Worm (Caenorhabditis elegans) whole organism, L1 larva: Measurements from ENCODE around the gene epg-6.

Experiments
- C16A3.4 ChIP-seq: fragments of 150-350 bp; optimal IDR thresholded peaks from 2 replicates; lab custom pipeline; 2014; ENCODE audit warnings: missing biosample characterization, missing genetic modification characterization
- C34B4.2 ChIP-seq: sonication (generic microtip); optimal IDR thresholded peaks from 2 replicates; lab custom pipeline; 2017; ENCODE audit warnings: mild to moderate bottlenecking, missing genetic modification characterization, missing compliant biosample characterization
- Y116A8C.19 ChIP-seq: sonication (generic microtip); optimal IDR thresholded peaks from 2 replicates; lab custom pipeline; 2016; ENCODE audit warnings: missing compliant biosample characterization, missing genetic modification characterization, borderline replicate concordance
- aha-1 ChIP-seq: fragments of 150-350 bp; optimal IDR thresholded peaks from 2 replicates; lab custom pipeline; 2014; ENCODE audit warnings: missing biosample characterization, missing genetic modification characterization
- alr-1 ChIP-seq: fragments of 200-800 bp; sonication (Bioruptor generic); optimal IDR thresholded peaks from 2 replicates; lab custom pipeline; 2018; ENCODE audit warnings: borderline replicate concordance, mild to moderate bottlenecking, missing genetic modification characterization, missing compliant biosample characterization
- blmp-1 ChIP-seq: fragments of 150-350 bp; optimal IDR thresholded peaks from 2 replicates; lab custom pipeline; 2014; ENCODE audit warnings: missing biosample characterization, missing genetic modification characterization
- ceh-63 ChIP-seq: fragments of 200-800 bp; sonication (Bioruptor generic); optimal IDR thresholded peaks from 2 replicates; lab custom pipeline; 2018; ENCODE audit warnings: mild to moderate bottlenecking, missing genetic modification characterization, missing compliant biosample characterization
- ceh-82 ChIP-seq, 3 experiments: fragments of 150-350 bp in 1 of 3; sonication (generic microtip) in 2 of 3; optimal IDR thresholded peaks; 2 replicates each; lab custom pipeline; 2014 to 2017; ENCODE audit warnings: missing biosample characterization in 3 of 3, missing genetic modification characterization in 3 of 3
- ceh-88 ChIP-seq: fragments of 200-800 bp; sonication (Bioruptor generic); IDR thresholded peaks from 2 replicates; pipeline ENCODE4 v1.3.6; 2022; ENCODE audit warnings: missing genetic modification characterization, missing compliant biosample characterization
- ces-1 ChIP-seq: fragments of 150-350 bp; optimal IDR thresholded peaks from 2 replicates; lab custom pipeline; 2014; ENCODE audit warnings: missing biosample characterization, missing genetic modification reagents, missing genetic modification characterization
- efl-1 ChIP-seq, 4 experiments: fragments of 150-350 bp; optimal IDR thresholded peaks in 3 of 4; peaks in 1 of 4; 1 replicate in 1 of 4; 2 replicates in 3 of 4; lab custom pipeline; 2014; ENCODE audit warnings: missing biosample characterization in 2 of 4, missing genetic modification characterization in 2 of 4, missing genetic modification reagents in 2 of 4
- egl-13 ChIP-seq: sonication (generic microtip); optimal IDR thresholded peaks from 2 replicates; lab custom pipeline; 2016; ENCODE audit warnings: missing genotype, missing genetic modification reagents, missing genetic modification characterization, missing compliant biosample characterization
- egl-27 ChIP-seq, 2 experiments: fragments of 150-350 bp in 1 of 2; sonication (generic microtip); optimal IDR thresholded peaks; 3 replicates each; lab custom pipeline; 2017 to 2018; ENCODE audit warnings: missing biosample characterization in 2 of 2, missing genetic modification characterization in 2 of 2, missing genetic modification reagents in 2 of 2
- elt-2 ChIP-seq: sonication (generic microtip); optimal IDR thresholded peaks from 2 replicates; lab custom pipeline; 2016; ENCODE audit warnings: missing genetic modification characterization, mild to moderate bottlenecking, inconsistent platforms, missing compliant biosample characterization, missing genetic modification reagents
- ets-5 ChIP-seq: fragments of 200-800 bp; sonication (Bioruptor generic); IDR thresholded peaks from 2 replicates; pipeline ENCODE4 v1.3.6; 2022; ENCODE audit warnings: missing genetic modification characterization, missing compliant biosample characterization
- fkh-10 ChIP-seq: sonication (generic microtip); optimal IDR thresholded peaks from 2 replicates; lab custom pipeline; 2017; ENCODE audit warnings: missing biosample characterization, missing genetic modification reagents, missing genetic modification characterization
- grh-1 ChIP-seq: fragments of 200-800 bp; sonication (Bioruptor generic); IDR thresholded peaks from 2 replicates; pipeline ENCODE4 v1.3.6; 2022; ENCODE audit warnings: missing genetic modification reagents, missing genetic modification characterization, missing compliant biosample characterization
- hlh-17 ChIP-seq: fragments of 200-800 bp; sonication (Bioruptor generic); optimal IDR thresholded peaks from 2 replicates; lab custom pipeline; 2018; ENCODE audit warnings: missing genetic modification characterization, mild to moderate bottlenecking, missing compliant biosample characterization, moderate library complexity, borderline replicate concordance
- hlh-4 ChIP-seq: sonication (generic microtip); optimal IDR thresholded peaks from 2 replicates; lab custom pipeline; 2016; ENCODE audit warnings: mild to moderate bottlenecking, missing genetic modification characterization, missing compliant biosample characterization
- hpl-2 ChIP-seq: fragments of 150-350 bp; optimal IDR thresholded peaks from 2 replicates; lab custom pipeline; 2014; ENCODE audit warnings: missing biosample characterization, missing genetic modification reagents, missing genetic modification characterization
- irx-1 ChIP-seq: sonication (generic microtip); optimal IDR thresholded peaks from 2 replicates; lab custom pipeline; 2016; ENCODE audit warnings: missing genetic modification characterization, missing compliant biosample characterization
- lin-13 ChIP-seq: fragments of 150-350 bp; optimal IDR thresholded peaks from 2 replicates; lab custom pipeline; 2014; ENCODE audit warnings: missing biosample characterization, missing genetic modification reagents, missing genetic modification characterization
- lin-14 ChIP-seq: fragments of 200-800 bp; sonication (Bioruptor generic); optimal IDR thresholded peaks from 2 replicates; lab custom pipeline; 2018; ENCODE audit warnings: mild to moderate bottlenecking, missing genetic modification characterization, moderate library complexity, missing compliant biosample characterization
- lin-15B ChIP-seq: fragments of 150-350 bp; sonication (generic microtip); optimal IDR thresholded peaks from 3 replicates; lab custom pipeline; 2014; ENCODE audit warnings: missing biosample characterization, missing genetic modification characterization
- lin-35 ChIP-seq, 2 experiments: fragments of 150-350 bp; optimal IDR thresholded peaks; 2 replicates each; lab custom pipeline; 2014; ENCODE audit warnings: missing biosample characterization in 2 of 2, missing genetic modification characterization in 2 of 2, missing genetic modification reagents in 2 of 2
- lir-3 ChIP-seq: sonication (generic microtip); optimal IDR thresholded peaks from 2 replicates; lab custom pipeline; 2016; ENCODE audit warnings: mild to moderate bottlenecking, missing genetic modification characterization, moderate library complexity, missing compliant biosample characterization; ENCODE audit not compliant: poor library complexity
- lsy-2 ChIP-seq, 2 experiments: fragments of 150-350 bp; optimal IDR thresholded peaks; 2 replicates each; lab custom pipeline; 2014; ENCODE audit warnings: missing biosample characterization in 2 of 2, missing genetic modification characterization in 2 of 2
- mab-9 ChIP-seq: fragments of 200-800 bp; sonication (Bioruptor generic); IDR thresholded peaks from 2 replicates; pipeline ENCODE4 v1.3.6; 2022; ENCODE audit warnings: missing genetic modification reagents, missing genetic modification characterization, missing compliant biosample characterization
- mef-2 ChIP-seq: fragments of 150-350 bp; optimal IDR thresholded peaks from 2 replicates; lab custom pipeline; 2014; ENCODE audit warnings: missing biosample characterization, missing genetic modification characterization
- mep-1 ChIP-seq: fragments of 150-350 bp; optimal IDR thresholded peaks from 2 replicates; lab custom pipeline; 2014; ENCODE audit warnings: missing biosample characterization, missing genetic modification characterization
- nhr-11 ChIP-seq: fragments of 150-350 bp; optimal IDR thresholded peaks from 2 replicates; lab custom pipeline; 2014; ENCODE audit warnings: missing biosample characterization, missing genetic modification characterization
- nhr-19 ChIP-seq: fragments of 200-800 bp; sonication (Bioruptor generic); conservative IDR thresholded peaks from 2 replicates; pipeline ENCODE4 v1.3.6; 2022; ENCODE audit warnings: missing genetic modification characterization, missing compliant biosample characterization
- nhr-20 ChIP-seq: sonication (generic microtip); optimal IDR thresholded peaks from 2 replicates; lab custom pipeline; 2016; ENCODE audit warnings: mild to moderate bottlenecking, missing genetic modification characterization, missing compliant biosample characterization
- nhr-237 ChIP-seq: fragments of 150-350 bp; optimal IDR thresholded peaks from 2 replicates; lab custom pipeline; 2014; ENCODE audit warnings: missing biosample characterization, missing genetic modification characterization
- nhr-28 ChIP-seq: fragments of 150-350 bp; optimal IDR thresholded peaks from 2 replicates; lab custom pipeline; 2014; ENCODE audit warnings: missing biosample characterization, missing genetic modification characterization
- nhr-47 ChIP-seq: sonication (generic microtip); optimal IDR thresholded peaks from 2 replicates; lab custom pipeline; 2016; ENCODE audit warnings: mild to moderate bottlenecking, missing genetic modification characterization, moderate library complexity, missing compliant biosample characterization
- nhr-77 ChIP-seq: fragments of 150-350 bp; optimal IDR thresholded peaks from 2 replicates; lab custom pipeline; 2014; ENCODE audit warnings: missing biosample characterization, missing genetic modification characterization
- nhr-85 ChIP-seq: sonication (generic microtip); peaks from one replicate; lab custom pipeline; 2016; ENCODE audit warnings: missing genetic modification characterization, inconsistent platforms, missing compliant biosample characterization
- nhr-90 ChIP-seq: sonication (generic microtip); optimal IDR thresholded peaks from 2 replicates; lab custom pipeline; 2016; ENCODE audit warnings: mild to moderate bottlenecking, missing genetic modification characterization, missing compliant biosample characterization; ENCODE audit not compliant: poor library complexity
- pqm-1 ChIP-seq: sonication (generic microtip); optimal IDR thresholded peaks from 3 replicates; lab custom pipeline; 2017; ENCODE audit warnings: missing biosample characterization, missing genetic modification characterization
- skn-1 ChIP-seq: fragments of 150-350 bp; optimal IDR thresholded peaks from 2 replicates; lab custom pipeline; 2014; ENCODE audit warnings: missing biosample characterization, missing genetic modification characterization
- sox-4 ChIP-seq: sonication (generic microtip); optimal IDR thresholded peaks from 2 replicates; lab custom pipeline; 2016; ENCODE audit warnings: missing genetic modification characterization, missing compliant biosample characterization
- tbx-2 ChIP-seq: sonication (generic microtip); optimal IDR thresholded peaks from 2 replicates; lab custom pipeline; 2016; ENCODE audit warnings: missing genetic modification characterization, missing compliant biosample characterization
- tlp-1 ChIP-seq: fragments of 150-350 bp; optimal IDR thresholded peaks from 2 replicates; lab custom pipeline; 2014; ENCODE audit warnings: missing biosample characterization, missing genetic modification characterization
- unc-62 ChIP-seq: fragments of 150-350 bp; optimal IDR thresholded peaks from 2 replicates; lab custom pipeline; 2014; ENCODE audit warnings: missing biosample characterization, missing genetic modification reagents, missing genetic modification characterization
- unc-86 ChIP-seq: sonication (generic microtip); optimal IDR thresholded peaks from 2 replicates; lab custom pipeline; 2016; ENCODE audit warnings: missing genetic modification characterization, missing compliant biosample characterization
- vab-15 ChIP-seq: sonication (generic microtip); optimal IDR thresholded peaks from 2 replicates; lab custom pipeline; 2017; ENCODE audit warnings: missing genotype, mild to moderate bottlenecking, missing genetic modification characterization, missing compliant biosample characterization
- zag-1 ChIP-seq: fragments of 150-350 bp; optimal IDR thresholded peaks from 2 replicates; lab custom pipeline; 2014; ENCODE audit warnings: missing biosample characterization, missing genetic modification characterization
- zip-4 ChIP-seq: fragments of 200-800 bp; sonication (Bioruptor generic); optimal IDR thresholded peaks from 2 replicates; lab custom pipeline; 2018; ENCODE audit warnings: mild to moderate bottlenecking, missing genetic modification characterization, moderate library complexity, missing compliant biosample characterization
- ztf-4 ChIP-seq: fragments of 150-350 bp; optimal IDR thresholded peaks from 2 replicates; lab custom pipeline; 2014; ENCODE audit warnings: missing biosample characterization, missing genetic modification characterization

epg-6 gene

DNA sequence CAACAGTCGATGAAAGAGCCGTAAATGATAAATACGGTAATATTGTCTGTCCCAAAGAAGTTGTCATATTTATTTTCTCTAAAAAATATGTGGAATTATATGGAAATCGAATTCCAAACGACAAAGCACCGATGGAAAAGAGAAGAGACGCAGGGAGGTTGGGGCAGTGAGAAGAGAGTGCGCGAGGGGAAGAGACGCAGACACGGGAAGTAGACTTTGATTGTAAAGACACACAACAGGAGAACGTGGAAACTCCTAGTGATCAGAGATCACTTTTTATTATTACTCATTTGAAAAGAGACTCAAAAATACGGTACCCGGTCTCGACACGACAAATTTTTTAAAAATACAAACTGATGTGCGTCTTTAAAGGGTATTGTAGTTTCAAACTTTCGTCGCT lies 28.4 kb upstream of the epg-6 start (continued):
- no peak for TF ChIP-seq hlh-17
- TF ChIP-seq C34B4.2 (tag; lab: Kevin White, UChicago) = no peak
- TF ChIP-seq lsy-2 (tag; optimal IDR thresholded peaks at IDR 0.05; lab: Kevin White, UChicago) = peak; percentile 45 to 59
- peak; percentile 47 for TF ChIP-seq tbx-2 (tag; lab: Kevin White, UChicago)
- peak; percentile 45 for TF ChIP-seq nhr-90
- peak; percentile 64 for TF ChIP-seq nhr-47 (tag; lab: Kevin White, UChicago)
- TF ChIP-seq lin-35 (GFP tag; optimal IDR thresholded peaks at IDR 0.05; lab: Kevin White, UChicago) = peak; percentile 26 to 43
- no peak for TF ChIP-seq C16A3.4 (tag; lab: Kevin White, UChicago)
- peak; percentile 33 for TF ChIP-seq mep-1 (tag; lab: Kevin White, UChicago)
- TF ChIP-seq lin-13 (GFP tag; lab: Kevin White, UChicago) = no peak
- TF ChIP-seq ztf-4 = no peak
- peak; percentile 64 to 75 for TF ChIP-seq efl-1 (optimal IDR thresholded peaks at IDR 0.05; lab: Kevin White, UChicago)
- peak in 1 of 2 experiments; percentile 30 for TF ChIP-seq efl-1 (GFP tag; optimal IDR thresholded peaks at IDR 0.05 in 1 of 2; lab: Kevin White, UChicago)
- TF ChIP-seq elt-2 (tag; lab: Kevin White, UChicago) = no peak
- no peak for TF ChIP-seq nhr-11 (tag; lab: Kevin White, UChicago)

DNA sequence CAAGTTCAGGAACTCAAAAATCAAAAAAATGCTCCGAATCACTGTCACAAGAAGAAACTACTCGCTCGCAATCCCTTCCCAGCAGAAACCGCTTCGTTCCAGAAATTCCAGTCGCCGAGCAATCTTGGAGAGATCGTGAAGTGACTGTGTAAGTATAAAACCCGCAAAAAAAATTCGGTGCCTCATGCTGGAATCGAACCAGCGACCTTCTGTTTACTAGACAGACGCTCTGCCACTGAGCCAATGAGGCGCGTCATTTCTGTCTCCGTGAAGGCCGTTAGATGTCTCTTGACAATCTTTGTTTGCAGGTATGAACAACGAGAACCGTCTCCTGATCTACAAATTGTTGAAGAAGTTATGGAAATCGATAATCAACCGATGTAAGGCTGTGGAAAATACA lies 24.6 kb upstream of the epg-6 start:
- peak; percentile 2 for TF ChIP-seq nhr-20 (tag; lab: Kevin White, UChicago)
- no peak for TF ChIP-seq nhr-11 (tag; lab: Kevin White, UChicago)
- peak; percentile 50 for TF ChIP-seq nhr-47 (tag; lab: Kevin White, UChicago)
- no peak for TF ChIP-seq nhr-237
- no peak for TF ChIP-seq skn-1
- TF ChIP-seq C16A3.4 (tag; lab: Kevin White, UChicago) = peak; percentile 45
- TF ChIP-seq Y116A8C.19 (tag; lab: Kevin White, UChicago) = no peak
- no peak for TF ChIP-seq ces-1
- no peak for TF ChIP-seq aha-1 (tag; lab: Kevin White, UChicago)
- TF ChIP-seq lin-15B (tag; lab: Kevin White, UChicago) = no peak
- TF ChIP-seq lin-14 = no peak
- TF ChIP-seq ets-5 (GFP tag; lab: Robert Waterston, UW) = no peak
- TF ChIP-seq nhr-77 (tag; lab: Kevin White, UChicago) = no peak
- no peak for TF ChIP-seq egl-13 (tag; lab: Kevin White, UChicago)
- no peak for TF ChIP-seq ceh-63 (GFP tag; lab: Kevin White, UChicago)
- no peak for TF ChIP-seq tlp-1 (tag; lab: Kevin White, UChicago)
- TF ChIP-seq lsy-2 (tag; optimal IDR thresholded peaks at IDR 0.05; lab: Kevin White, UChicago) = peak; percentile 29 to 66
- no peak for TF ChIP-seq blmp-1 (tag; lab: Kevin White, UChicago)
- TF ChIP-seq pqm-1 = no peak
- TF ChIP-seq ceh-82 (tag; optimal IDR thresholded peaks at IDR 0.05; lab: Kevin White, UChicago) = no peak
- TF ChIP-seq hpl-2 = no peak
- no peak for TF ChIP-seq unc-62
- peak; percentile 21 for TF ChIP-seq lir-3 (tag; lab: Kevin White, UChicago)
- no peak for TF ChIP-seq ztf-4
- no peak for TF ChIP-seq mef-2 (tag; lab: Kevin White, UChicago)
- no peak for TF ChIP-seq hlh-4 (tag; lab: Kevin White, UChicago)
- TF ChIP-seq unc-86 (tag; lab: Kevin White, UChicago) = no peak
- TF ChIP-seq sox-4 (tag; lab: Kevin White, UChicago) = no peak
- TF ChIP-seq grh-1 (GFP tag; lab: Robert Waterston, UW) = no peak
- no peak for TF ChIP-seq egl-27 (tag; optimal IDR thresholded peaks at IDR 0.05; lab: Kevin White, UChicago)
- no peak for TF ChIP-seq nhr-28 (tag; lab: Kevin White, UChicago)
- no peak for TF ChIP-seq zag-1 (tag; lab: Kevin White, UChicago)
- TF ChIP-seq mab-9 = no peak
- TF ChIP-seq mep-1 (tag; lab: Kevin White, UChicago) = peak; percentile 26
- no peak for TF ChIP-seq fkh-10
- TF ChIP-seq alr-1 (tag; lab: Kevin White, UChicago) = no peak
- peak; percentile 53 for TF ChIP-seq nhr-19 (GFP tag; lab: Robert Waterston, UW)
- no peak for TF ChIP-seq ceh-88
- TF ChIP-seq vab-15 (tag; lab: Kevin White, UChicago) = no peak
- peak; percentile 79 for TF ChIP-seq nhr-85
- TF ChIP-seq irx-1 (tag; lab: Kevin White, UChicago) = peak; percentile 35
- no peak for TF ChIP-seq hlh-17
- peak; percentile 1 to 39 for TF ChIP-seq efl-1 (optimal IDR thresholded peaks at IDR 0.05; lab: Kevin White, UChicago)
- peak; percentile 32 to 95 for TF ChIP-seq efl-1 (GFP tag; optimal IDR thresholded peaks at IDR 0.05 in 1 of 2; lab: Kevin White, UChicago)
- TF ChIP-seq zip-4 = no peak
